Fruit fly (Drosophila melanogaster): ENCODE data around the gene CG4928.

DNA sequence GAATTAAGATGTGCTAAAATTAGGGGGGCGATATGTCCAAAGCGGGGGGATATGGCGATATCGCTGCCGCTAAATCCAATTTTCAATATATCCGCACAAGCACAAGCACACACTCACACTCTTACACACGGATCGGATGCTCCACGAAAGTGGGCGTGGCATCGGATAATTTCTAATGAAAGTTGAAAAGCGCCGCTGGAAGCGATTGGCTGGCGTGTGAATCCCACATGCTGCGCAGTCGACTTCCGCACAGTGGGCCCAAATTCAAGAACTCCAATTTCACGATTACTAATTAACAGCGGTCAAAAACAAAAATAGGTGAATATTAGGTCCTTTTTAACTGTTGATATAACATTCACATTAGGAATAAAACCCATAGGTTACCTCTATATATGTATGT is 1.0 kb upstream of the CG4928 start:
- TF ChIP-seq ATbp (GFP tag; optimal IDR thresholded peaks at IDR 0.05) (no peak), CTCF (GFP tag; optimal IDR thresholded peaks at IDR 0.05) (no peak)
